Fruit fly (Drosophila melanogaster) whole organism, embryonic: ENCODE results near the gene RhoGAP93B.

Experiments
- ATbp ChIP-seq: fragments of 200-800 bp; sonication (Bioruptor generic); optimal IDR thresholded peaks from 2 replicates; lab custom pipeline; 2017; ENCODE audit warnings: missing biosample characterization, mild to moderate bottlenecking, missing genetic modification characterization, missing genetic modification reagents
- CG1024 ChIP-seq: fragments of 200-800 bp; sonication (Bioruptor generic); IDR thresholded peaks from 2 replicates; pipeline ENCODE4 v1.3.6; 2022; ENCODE audit warnings: missing biosample characterization, missing genetic modification characterization
- CG11696 ChIP-seq: fragments of 200-800 bp; sonication (Bioruptor generic); IDR thresholded peaks from 2 replicates; pipeline ENCODE4 v1.3.6; 2022; ENCODE audit warnings: missing biosample characterization, missing genetic modification characterization
- CG13775 ChIP-seq: fragments of 200-800 bp; sonication (Bioruptor generic); optimal IDR thresholded peaks from 3 replicates; lab custom pipeline; 2017; ENCODE audit warnings: missing biosample characterization, mild to moderate bottlenecking, missing genetic modification characterization
- CG17186 ChIP-seq: fragments of 200-800 bp; sonication (Bioruptor generic); optimal IDR thresholded peaks from 3 replicates; lab custom pipeline; 2017; ENCODE audit warnings: missing biosample characterization, missing genetic modification reagents, missing genetic modification characterization
- CG18262 ChIP-seq: fragments of 200-800 bp; optimal IDR thresholded peaks from 3 replicates; lab custom pipeline; 2019; ENCODE audit warnings: missing biosample characterization, mild to moderate bottlenecking, missing genetic modification characterization, moderate library complexity
- CG2875 ChIP-seq: fragments of 200-800 bp; sonication (Bioruptor generic); optimal IDR thresholded peaks from 2 replicates; lab custom pipeline; 2017; ENCODE audit warnings: missing biosample characterization, mild to moderate bottlenecking, missing genetic modification characterization, missing genetic modification reagents
- CG3838 ChIP-seq: fragments of 200-800 bp; sonication (Bioruptor generic); optimal IDR thresholded peaks from 3 replicates; lab custom pipeline; 2016; ENCODE audit warnings: missing biosample characterization, missing genetic modification characterization
- CG4854 ChIP-seq: fragments of 200-800 bp; sonication (Bioruptor generic); optimal IDR thresholded peaks from 2 replicates; lab custom pipeline; 2016; ENCODE audit warnings: missing biosample characterization, missing genetic modification characterization, inconsistent platforms
- CG5953 ChIP-seq: fragments of 200-800 bp; sonication (Bioruptor generic); IDR thresholded peaks from 2 replicates; pipeline ENCODE4 v1.3.6; 2022; ENCODE audit warnings: missing biosample characterization, missing genetic modification characterization
- CG6654 ChIP-seq: fragments of 200-800 bp; sonication (Bioruptor generic); optimal IDR thresholded peaks from 2 replicates; lab custom pipeline; 2017; ENCODE audit warnings: missing biosample characterization, mild to moderate bottlenecking, missing genetic modification characterization
- CG6683 ChIP-seq: fragments of 200-800 bp; sonication (Bioruptor generic); optimal IDR thresholded peaks from 2 replicates; lab custom pipeline; 2017; ENCODE audit warnings: missing biosample characterization, mild to moderate bottlenecking, missing genetic modification characterization, missing genetic modification reagents
- CG7928 ChIP-seq: fragments of 200-800 bp; sonication (Bioruptor generic); optimal IDR thresholded peaks from 2 replicates; lab custom pipeline; 2017; ENCODE audit warnings: missing biosample characterization, mild to moderate bottlenecking, missing genetic modification characterization
- CG8089 ChIP-seq: fragments of 200-800 bp; sonication (Bioruptor generic); optimal IDR thresholded peaks from 3 replicates; lab custom pipeline; 2016; ENCODE audit warnings: missing biosample characterization, missing genetic modification characterization
- CG8290 ChIP-seq, 3 experiments: fragments of 200-800 bp; sonication (Bioruptor generic); optimal IDR thresholded peaks; 2 replicates each; lab custom pipeline; 2016 to 2019; ENCODE audit warnings: missing biosample characterization in 3 of 3, missing genetic modification characterization in 3 of 3, mild to moderate bottlenecking in 2 of 3, moderate library complexity in 1 of 3
- CG9437 ChIP-seq: fragments of 200-800 bp; sonication (Bioruptor generic); optimal IDR thresholded peaks from 2 replicates; lab custom pipeline; 2018; ENCODE audit warnings: missing biosample characterization, mild to moderate bottlenecking, missing genetic modification characterization
- Camta ChIP-seq: fragments of 200-800 bp; sonication (Bioruptor generic); optimal IDR thresholded peaks from 2 replicates; lab custom pipeline; 2016; ENCODE audit warnings: missing biosample characterization, missing genetic modification characterization
- D19B ChIP-seq: fragments of 200-800 bp; sonication (Bioruptor generic); optimal IDR thresholded peaks from 2 replicates; lab custom pipeline; 2017; ENCODE audit warnings: missing biosample characterization, mild to moderate bottlenecking, missing genetic modification characterization
- Doc3 ChIP-seq: fragments of 200-800 bp; sonication (Bioruptor generic); IDR thresholded peaks from 3 replicates; pipeline ENCODE4 v1.3.6; 2022; ENCODE audit warnings: missing biosample characterization, missing genetic modification characterization; ENCODE audit not compliant: partially characterized antibody
- E2f2 ChIP-seq: fragments of 200-800 bp; sonication (Bioruptor generic); IDR thresholded peaks from 2 replicates; pipeline ENCODE4 v1.3.6; 2022; ENCODE audit warnings: missing biosample characterization, missing genetic modification characterization
- Hr3 ChIP-seq: fragments of 200-800 bp; sonication (Bioruptor generic); optimal IDR thresholded peaks from 3 replicates; lab custom pipeline; 2016; ENCODE audit warnings: missing biosample characterization, missing genetic modification characterization
- Hr78 ChIP-seq, 2 experiments: fragments of 200-800 bp in 1 of 2; fragments of >200 bp in 1 of 2; sonication (Bioruptor generic) in 1 of 2; optimal IDR thresholded peaks; 2 replicates each; lab custom pipeline; 2017 to 2019; ENCODE audit warnings: missing biosample characterization in 2 of 2, missing genetic modification characterization in 2 of 2, mild to moderate bottlenecking in 1 of 2, moderate library complexity in 1 of 2
- Kr ChIP-seq: fragments of 200-800 bp; sonication (Bioruptor generic); optimal IDR thresholded peaks from 2 replicates; lab custom pipeline; 2017; ENCODE audit warnings: missing biosample characterization, mild to moderate bottlenecking, missing genetic modification characterization
- Med ChIP-seq: fragments of 200-800 bp; sonication (Bioruptor generic); peaks from one replicate; lab custom pipeline; 2016; ENCODE audit warnings: missing biosample characterization, missing genetic modification characterization, mild to moderate bottlenecking, inconsistent platforms, moderate library complexity
- Mrtf ChIP-seq: fragments of 200-800 bp; sonication (Bioruptor generic); IDR thresholded peaks from 3 replicates; pipeline ENCODE4 v1.3.6; 2022; ENCODE audit warnings: missing biosample characterization, missing genetic modification characterization
- Six4 ChIP-seq: fragments of 200-800 bp; sonication (Bioruptor generic); optimal IDR thresholded peaks from 2 replicates; lab custom pipeline; 2016; ENCODE audit warnings: missing biosample characterization, missing genetic modification characterization
- Sox100B ChIP-seq: fragments of 200-800 bp; sonication (Bioruptor generic); optimal IDR thresholded peaks from 3 replicates; lab custom pipeline; 2018; ENCODE audit warnings: missing biosample characterization, mild to moderate bottlenecking, missing genetic modification characterization
- ara ChIP-seq: fragments of 200-800 bp; sonication (Bioruptor generic); IDR thresholded peaks from 2 replicates; pipeline ENCODE4 v1.3.6; 2022; ENCODE audit warnings: missing biosample characterization, missing genetic modification characterization
- br ChIP-seq: fragments of >200 bp; optimal IDR thresholded peaks from 2 replicates; lab custom pipeline; 2017
- cato ChIP-seq: fragments of 200-800 bp; sonication (Bioruptor generic); optimal IDR thresholded peaks from 2 replicates; lab custom pipeline; 2016; ENCODE audit warnings: missing biosample characterization, missing genetic modification characterization, borderline replicate concordance
- exex ChIP-seq: fragments of 200-800 bp; sonication (Bioruptor generic); optimal IDR thresholded peaks from 4 replicates; lab custom pipeline; 2018; ENCODE audit warnings: missing biosample characterization, mild to moderate bottlenecking, missing genetic modification characterization, moderate library complexity
- fd64A ChIP-seq: fragments of 200-800 bp; sonication (Bioruptor generic); optimal IDR thresholded peaks from 3 replicates; lab custom pipeline; 2018; ENCODE audit warnings: missing biosample characterization, mild to moderate bottlenecking, missing genetic modification characterization
- grn ChIP-seq: fragments of 200-800 bp; sonication (Bioruptor generic); optimal IDR thresholded peaks from 3 replicates; lab custom pipeline; 2017; ENCODE audit warnings: missing biosample characterization, missing genetic modification characterization
- h ChIP-seq: fragments of >200 bp; optimal IDR thresholded peaks from 2 replicates; lab custom pipeline; 2017
- hb ChIP-seq: fragments of 200-800 bp; sonication (Bioruptor generic); IDR thresholded peaks from 3 replicates; pipeline ENCODE4 v1.3.6; 2022; ENCODE audit warnings: missing biosample characterization, missing genetic modification characterization; ENCODE audit not compliant: partially characterized antibody
- kah ChIP-seq: fragments of 200-800 bp; sonication (Bioruptor generic); optimal IDR thresholded peaks from 2 replicates; lab custom pipeline; 2018; ENCODE audit warnings: missing biosample characterization, mild to moderate bottlenecking, missing genetic modification characterization
- ken ChIP-seq: fragments of 200-800 bp; sonication (Bioruptor generic); IDR thresholded peaks from 3 replicates; pipeline ENCODE4 v1.3.6; 2022; ENCODE audit warnings: missing biosample characterization, missing genetic modification characterization
- knrl ChIP-seq: fragments of 200-800 bp; sonication (Bioruptor generic); IDR thresholded peaks from 3 replicates; pipeline ENCODE4 v1.3.6; 2022; ENCODE audit warnings: missing biosample characterization, missing genetic modification characterization; ENCODE audit not compliant: partially characterized antibody
- mld ChIP-seq: fragments of 200-800 bp; sonication (Bioruptor generic); IDR thresholded peaks from 3 replicates; pipeline ENCODE4 v1.3.6; 2022; ENCODE audit warnings: missing biosample characterization, missing genetic modification characterization; ENCODE audit not compliant: partially characterized antibody
- odd ChIP-seq: fragments of 200-800 bp; sonication (Bioruptor generic); optimal IDR thresholded peaks from 2 replicates; lab custom pipeline; 2017; ENCODE audit warnings: missing biosample characterization, mild to moderate bottlenecking, missing genetic modification characterization
- pb ChIP-seq: fragments of 200-800 bp; sonication (Bioruptor generic); optimal IDR thresholded peaks from 3 replicates; lab custom pipeline; 2016; ENCODE audit warnings: missing biosample characterization, missing genetic modification characterization
- pita ChIP-seq: fragments of 200-800 bp; sonication (Bioruptor generic); optimal IDR thresholded peaks from 2 replicates; lab custom pipeline; 2017; ENCODE audit warnings: missing biosample characterization, mild to moderate bottlenecking, missing genetic modification characterization
- pnt ChIP-seq: fragments of 200-800 bp; sonication (Bioruptor generic); optimal IDR thresholded peaks from 3 replicates; lab custom pipeline; 2016; ENCODE audit warnings: missing biosample characterization, missing genetic modification characterization
- pum ChIP-seq: fragments of 200-800 bp; sonication (Bioruptor generic); optimal IDR thresholded peaks from 2 replicates; lab custom pipeline; 2016; ENCODE audit warnings: missing biosample characterization, missing genetic modification characterization
- run ChIP-seq: fragments of 200-800 bp; sonication (Bioruptor generic); optimal IDR thresholded peaks from 3 replicates; lab custom pipeline; 2018; ENCODE audit warnings: missing biosample characterization, mild to moderate bottlenecking, missing genetic modification characterization
- schlank ChIP-seq: fragments of 200-800 bp; sonication (Bioruptor generic); optimal IDR thresholded peaks from 2 replicates; lab custom pipeline; 2018; ENCODE audit warnings: missing biosample characterization, mild to moderate bottlenecking, missing genetic modification characterization
- stwl ChIP-seq: fragments of 200-800 bp; sonication (Bioruptor generic); optimal IDR thresholded peaks from 3 replicates; lab custom pipeline; 2018; ENCODE audit warnings: missing biosample characterization, mild to moderate bottlenecking, missing genetic modification characterization, moderate library complexity
- tio ChIP-seq: fragments of 200-800 bp; sonication (Bioruptor generic); optimal IDR thresholded peaks from 2 replicates; lab custom pipeline; 2017; ENCODE audit warnings: missing biosample characterization, missing genetic modification characterization, inconsistent platforms
- tx ChIP-seq: fragments of 200-800 bp; sonication (Bioruptor generic); optimal IDR thresholded peaks from 2 replicates; lab custom pipeline; 2016; ENCODE audit warnings: missing biosample characterization, missing genetic modification characterization
- yki ChIP-seq: fragments of >200 bp; optimal IDR thresholded peaks from 3 replicates; lab custom pipeline; 2018
- zf30C ChIP-seq: fragments of 200-800 bp; sonication (Bioruptor generic); optimal IDR thresholded peaks from 3 replicates; lab custom pipeline; 2018; ENCODE audit warnings: missing biosample characterization, mild to moderate bottlenecking, missing genetic modification characterization
- zfh2 ChIP-seq: fragments of 200-800 bp; sonication (Bioruptor generic); optimal IDR thresholded peaks from 2 replicates; lab custom pipeline; 2016; ENCODE audit warnings: missing biosample characterization, missing genetic modification characterization

RhoGAP93B gene

dm6 chr3R:21140458-21140857 is 42.8 kb upstream of the RhoGAP93B start, which contains the start of gene SNF4Agamma (continued):
- TF ChIP-seq CG17186 (GFP tag; lab: Kevin White, UChicago): no peak
- no peak for TF ChIP-seq cato (GFP tag; lab: Kevin White, UChicago)
- TF ChIP-seq grn (GFP tag; lab: Kevin White, UChicago): peak; percentile 3
- no peak for TF ChIP-seq odd (GFP tag; lab: Kevin White, UChicago)
- TF ChIP-seq Camta (GFP tag; lab: Kevin White, UChicago): peak; percentile 7
- no peak for TF ChIP-seq CG1024 (GFP tag; lab: Robert Waterston, UW)
- TF ChIP-seq mld (GFP tag; lab: Robert Waterston, UW): peak; percentile 41; the same call in 1 of the 3 replicates
- peak; percentile 81 for TF ChIP-seq Doc3
- TF ChIP-seq Mrtf (GFP tag; lab: Robert Waterston, UW): no peak
- TF ChIP-seq ATbp (GFP tag; lab: Kevin White, UChicago): no peak
- TF ChIP-seq CG8089 (GFP tag; lab: Kevin White, UChicago): no peak
- no peak for TF ChIP-seq tio (GFP tag; lab: Kevin White, UChicago)
- TF ChIP-seq Hr78 (GFP tag; optimal IDR thresholded peaks at IDR 0.05; lab: Kevin White, UChicago): no peak
- TF ChIP-seq kah (GFP tag; lab: Kevin White, UChicago): no peak
- TF ChIP-seq Sox100B (GFP tag; lab: Kevin White, UChicago): no peak
- TF ChIP-seq CG3838: no peak
- TF ChIP-seq CG9437 (GFP tag; lab: Kevin White, UChicago): no peak
- 0 out of 3 replicates have a peak, but pooled peaks have one; percentile 44 for TF ChIP-seq ken (GFP tag; lab: Robert Waterston, UW)
- TF ChIP-seq CG6654 (GFP tag; lab: Kevin White, UChicago): no peak
- no peak for TF ChIP-seq pnt (GFP tag; lab: Kevin White, UChicago)
- TF ChIP-seq pita (GFP tag; lab: Kevin White, UChicago): no peak
- TF ChIP-seq pum (GFP tag; lab: Kevin White, UChicago): peak; percentile 14
- TF ChIP-seq zfh2 (GFP tag; lab: Kevin White, UChicago): peak; percentile 50
- no peak for TF ChIP-seq pb (GFP tag; lab: Kevin White, UChicago)
- no peak for TF ChIP-seq h (lab: Kevin White, UChicago)
- no peak for TF ChIP-seq CG13775 (GFP tag; lab: Kevin White, UChicago)
- no peak for TF ChIP-seq fd64A (GFP tag; lab: Kevin White, UChicago)
- TF ChIP-seq run (tag; lab: Kevin White, UChicago): no peak
- TF ChIP-seq exex: no peak
- TF ChIP-seq knrl (GFP tag; lab: Robert Waterston, UW): peak; percentile 77
- no peak for TF ChIP-seq yki (lab: Kevin White, UChicago)
- no peak for TF ChIP-seq br
- peak; percentile 98 for TF ChIP-seq E2f2 (GFP tag; lab: Robert Waterston, UW)
- TF ChIP-seq CG4854 (GFP tag; lab: Kevin White, UChicago): peak; percentile 20
- TF ChIP-seq CG6683 (GFP tag; lab: Kevin White, UChicago): no peak
- TF ChIP-seq CG11696 (GFP tag; lab: Robert Waterston, UW): no peak
- peak; percentile 84 for TF ChIP-seq stwl (tag; lab: Kevin White, UChicago)
- no peak for TF ChIP-seq CG5953 (GFP tag; lab: Robert Waterston, UW)
- no peak for TF ChIP-seq Kr (GFP tag; lab: Kevin White, UChicago)
- TF ChIP-seq D19B (GFP tag; lab: Kevin White, UChicago): no peak
- TF ChIP-seq CG7928 (GFP tag; lab: Kevin White, UChicago): no peak
- peak; percentile 19 for TF ChIP-seq Hr3 (GFP tag; lab: Kevin White, UChicago)
- TF ChIP-seq ara: no peak
- TF ChIP-seq schlank (tag; lab: Kevin White, UChicago): no peak
- peak; percentile 83 for TF ChIP-seq Med (GFP tag; lab: Kevin White, UChicago)
- TF ChIP-seq hb: peak; percentile 51; the same call in 2 of the 3 replicates
- no peak for TF ChIP-seq tx (GFP tag; lab: Kevin White, UChicago)
- TF ChIP-seq CG2875 (GFP tag; lab: Kevin White, UChicago): no peak
- peak; percentile 64 for TF ChIP-seq CG8290 (GFP tag; optimal IDR thresholded peaks at IDR 0.05; lab: Kevin White, UChicago)
- peak in 1 of 2 experiments; percentile 4 for TF ChIP-seq CG8290 (tag; optimal IDR thresholded peaks at IDR 0.05; lab: Kevin White, UChicago)
- TF ChIP-seq zf30C (GFP tag; lab: Kevin White, UChicago): no peak
- no peak for TF ChIP-seq Six4 (GFP tag; lab: Kevin White, UChicago)
- TF ChIP-seq CG18262 (tag; lab: Kevin White, UChicago): peak; percentile 19
